Fruit fly (Drosophila melanogaster) whole organism, embryonic: Measurements from ENCODE around the gene InR.

ENCODE experiments used
- Asciz ChIP-seq: fragments of 200-800 bp; sonication (Bioruptor generic); optimal IDR thresholded peaks from 2 replicates; lab custom pipeline; 2017; ENCODE audit warnings: missing biosample characterization, mild to moderate bottlenecking, missing genetic modification characterization, missing genetic modification reagents
- Awh ChIP-seq: fragments of 200-800 bp; sonication (Bioruptor generic); IDR thresholded peaks from 2 replicates; pipeline ENCODE4, ENCODE4 v1.3.6; 2022; ENCODE audit warnings: missing biosample characterization, missing genetic modification characterization
- CG1024 ChIP-seq: fragments of 200-800 bp; sonication (Bioruptor generic); IDR thresholded peaks from 2 replicates; pipeline ENCODE4 v1.3.6; 2022; ENCODE audit warnings: missing biosample characterization, missing genetic modification characterization
- CG10979 ChIP-seq: fragments of 200-800 bp; sonication (Bioruptor generic); optimal IDR thresholded peaks from 2 replicates; lab custom pipeline; 2018; ENCODE audit warnings: missing biosample characterization, mild to moderate bottlenecking, missing genetic modification characterization, moderate library complexity
- CG11085 ChIP-seq: fragments of 200-800 bp; sonication (Bioruptor generic); IDR thresholded peaks from 2 replicates; pipeline ENCODE4 v1.3.6; 2022; ENCODE audit warnings: missing biosample characterization, missing genetic modification characterization
- CG12219 ChIP-seq: fragments of 200-800 bp; sonication (Bioruptor generic); optimal IDR thresholded peaks from 3 replicates; lab custom pipeline; 2018; ENCODE audit warnings: missing biosample characterization, mild to moderate bottlenecking, missing genetic modification characterization
- CG12769 ChIP-seq: fragments of 200-800 bp; sonication (Bioruptor generic); optimal IDR thresholded peaks from 2 replicates; lab custom pipeline; 2019; ENCODE audit warnings: missing biosample characterization, mild to moderate bottlenecking, missing genetic modification characterization, moderate library complexity
- CG17568 ChIP-seq: fragments of 200-800 bp; sonication (Bioruptor generic); optimal IDR thresholded peaks from 2 replicates; lab custom pipeline; 2018; ENCODE audit warnings: missing biosample characterization, mild to moderate bottlenecking, missing genetic modification characterization, moderate library complexity
- CG17612 ChIP-seq: fragments of 200-800 bp; sonication (Bioruptor generic); IDR thresholded peaks from 2 replicates; pipeline ENCODE4 v1.3.6; 2022; ENCODE audit warnings: missing biosample characterization, missing genetic modification characterization
- CG2712 ChIP-seq: fragments of 200-800 bp; optimal IDR thresholded peaks from 3 replicates; lab custom pipeline; 2019; ENCODE audit warnings: missing biosample characterization, mild to moderate bottlenecking, missing genetic modification characterization, moderate library complexity
- CG3281 ChIP-seq: fragments of 200-800 bp; sonication (Bioruptor generic); optimal IDR thresholded peaks from 3 replicates; lab custom pipeline; 2017; ENCODE audit warnings: missing biosample characterization, mild to moderate bottlenecking, missing genetic modification characterization
- CG3838 ChIP-seq: fragments of 200-800 bp; sonication (Bioruptor generic); optimal IDR thresholded peaks from 3 replicates; lab custom pipeline; 2016; ENCODE audit warnings: missing biosample characterization, missing genetic modification characterization
- CG42726 ChIP-seq: fragments of 200-800 bp; sonication (Bioruptor generic); IDR thresholded peaks from 2 replicates; pipeline ENCODE4 v1.3.6; 2022; ENCODE audit warnings: missing biosample characterization, missing genetic modification characterization; ENCODE audit not compliant: partially characterized antibody
- CG4282 ChIP-seq: fragments of 200-800 bp; sonication (Bioruptor generic); optimal IDR thresholded peaks from 2 replicates; lab custom pipeline; 2016; ENCODE audit warnings: missing biosample characterization, missing genetic modification characterization
- CG4404 ChIP-seq: fragments of 200-800 bp; sonication (Bioruptor generic); IDR thresholded peaks from 2 replicates; pipeline ENCODE4 v1.3.6; 2022; ENCODE audit warnings: missing biosample characterization, missing genetic modification characterization
- CG4730 ChIP-seq: fragments of 200-800 bp; sonication (Bioruptor generic); IDR thresholded peaks from 2 replicates; pipeline ENCODE4 v1.3.6; 2022; ENCODE audit warnings: missing biosample characterization, missing genetic modification characterization
- CG6272 ChIP-seq: fragments of 200-800 bp; sonication (Bioruptor generic); IDR thresholded peaks from 2 replicates; pipeline ENCODE4 v1.3.6; 2022; ENCODE audit warnings: missing biosample characterization, missing genetic modification characterization
- CG6813 ChIP-seq: fragments of 200-800 bp; sonication (Bioruptor generic); optimal IDR thresholded peaks from 2 replicates; lab custom pipeline; 2017; ENCODE audit warnings: missing biosample characterization, missing genetic modification characterization, mild to moderate bottlenecking, moderate library complexity, missing genetic modification reagents
- CG7745 ChIP-seq: fragments of 200-800 bp; sonication (Bioruptor generic); optimal IDR thresholded peaks from 2 replicates; lab custom pipeline; 2018; ENCODE audit warnings: missing biosample characterization, mild to moderate bottlenecking, missing genetic modification characterization, moderate library complexity
- CG7928 ChIP-seq: fragments of 200-800 bp; sonication (Bioruptor generic); optimal IDR thresholded peaks from 2 replicates; lab custom pipeline; 2017; ENCODE audit warnings: missing biosample characterization, mild to moderate bottlenecking, missing genetic modification characterization
- CG7987 ChIP-seq: fragments of 200-800 bp; sonication (Bioruptor generic); optimal IDR thresholded peaks from 2 replicates; lab custom pipeline; 2018; ENCODE audit warnings: missing biosample characterization, mild to moderate bottlenecking, missing genetic modification characterization, moderate library complexity
- CG9215 ChIP-seq: fragments of 200-800 bp; sonication (Bioruptor generic); IDR thresholded peaks from 2 replicates; pipeline ENCODE4 v1.3.6; 2022; ENCODE audit warnings: missing biosample characterization, missing genetic modification characterization
- CG9876 ChIP-seq: fragments of 200-800 bp; sonication (Bioruptor generic); optimal IDR thresholded peaks from 2 replicates; lab custom pipeline; 2016; ENCODE audit warnings: missing biosample characterization, missing genetic modification characterization
- Chrac-16 ChIP-seq: fragments of 200-800 bp; sonication (Bioruptor generic); optimal IDR thresholded peaks from 3 replicates; lab custom pipeline; 2016; ENCODE audit warnings: missing biosample characterization, missing genetic modification characterization
- Dip3 ChIP-seq: fragments of 200-800 bp; sonication (Bioruptor generic); optimal IDR thresholded peaks from 3 replicates; lab custom pipeline; 2016; ENCODE audit warnings: missing biosample characterization, missing genetic modification characterization
- Doc3 ChIP-seq: fragments of 200-800 bp; sonication (Bioruptor generic); IDR thresholded peaks from 3 replicates; pipeline ENCODE4 v1.3.6; 2022; ENCODE audit warnings: missing biosample characterization, missing genetic modification characterization; ENCODE audit not compliant: partially characterized antibody
- Ets65A ChIP-seq: fragments of 200-800 bp; sonication (Bioruptor generic); peaks from one replicate; lab custom pipeline; 2016; ENCODE audit warnings: missing biosample characterization, missing genetic modification characterization
- Fer2 ChIP-seq: fragments of 200-800 bp; sonication (Bioruptor generic); optimal IDR thresholded peaks from 2 replicates; lab custom pipeline; 2018; ENCODE audit warnings: missing biosample characterization, mild to moderate bottlenecking, missing genetic modification characterization, moderate library complexity
- Fer3 ChIP-seq: fragments of 200-800 bp; sonication (Bioruptor generic); optimal IDR thresholded peaks from 2 replicates; lab custom pipeline; 2018; ENCODE audit warnings: missing biosample characterization, mild to moderate bottlenecking, missing genetic modification characterization, moderate library complexity
- HLH3B ChIP-seq: fragments of 200-800 bp; sonication (Bioruptor generic); IDR thresholded peaks from 2 replicates; pipeline ENCODE4 v1.3.6; 2022; ENCODE audit warnings: missing biosample characterization, missing genetic modification characterization
- HLH54F ChIP-seq: fragments of 200-800 bp; sonication (Bioruptor generic); optimal IDR thresholded peaks from 3 replicates; lab custom pipeline; 2016; ENCODE audit warnings: missing biosample characterization, missing genetic modification characterization
- Hand ChIP-seq: fragments of 200-800 bp; sonication (Bioruptor generic); optimal IDR thresholded peaks from 2 replicates; lab custom pipeline; 2017; ENCODE audit warnings: mild to moderate bottlenecking, missing biosample characterization, missing genetic modification reagents, missing genetic modification characterization
- HmgD ChIP-seq: fragments of 200-800 bp; sonication (Bioruptor generic); optimal IDR thresholded peaks from 3 replicates; lab custom pipeline; 2016; ENCODE audit warnings: missing biosample characterization, missing genetic modification characterization
- Hr3 ChIP-seq: fragments of 200-800 bp; sonication (Bioruptor generic); optimal IDR thresholded peaks from 3 replicates; lab custom pipeline; 2016; ENCODE audit warnings: missing biosample characterization, missing genetic modification characterization
- Trl ChIP-seq, 3 experiments: fragments of >200 bp in 2 of 3; fragments of 200-800 bp in 1 of 3; sonication (Bioruptor generic) in 1 of 3; optimal IDR thresholded peaks; 2 replicates in 1 of 3; 3 replicates in 2 of 3; lab custom pipeline; 2016 to 2017; ENCODE audit warnings: missing biosample characterization in 1 of 3, missing genetic modification characterization in 1 of 3
- Xrp1 ChIP-seq: fragments of 200-800 bp; sonication (Bioruptor generic); IDR thresholded peaks from 2 replicates; pipeline ENCODE4 v1.3.6; 2022; ENCODE audit warnings: missing biosample characterization, missing genetic modification characterization
- YL-1 ChIP-seq: fragments of 200-800 bp; sonication (Bioruptor generic); optimal IDR thresholded peaks from 3 replicates; lab custom pipeline; 2017; ENCODE audit warnings: missing biosample characterization, mild to moderate bottlenecking, missing genetic modification characterization
- az2 ChIP-seq: fragments of 200-800 bp; sonication (Bioruptor generic); optimal IDR thresholded peaks from 3 replicates; lab custom pipeline; 2016; ENCODE audit warnings: missing biosample characterization, missing genetic modification characterization
- caup ChIP-seq: fragments of 200-800 bp; sonication (Bioruptor generic); optimal IDR thresholded peaks from 3 replicates; lab custom pipeline; 2017; ENCODE audit warnings: missing biosample characterization, mild to moderate bottlenecking, missing genetic modification characterization, moderate library complexity; ENCODE audit not compliant: severe bottlenecking
- crc ChIP-seq: fragments of 200-800 bp; sonication (Bioruptor generic); optimal IDR thresholded peaks from 2 replicates; lab custom pipeline; 2016; ENCODE audit warnings: missing biosample characterization, missing genetic modification characterization
- dati ChIP-seq: fragments of 200-800 bp; sonication (Bioruptor generic); IDR thresholded peaks from 2 replicates; pipeline ENCODE4 v1.3.6; 2022; ENCODE audit warnings: missing biosample characterization, missing genetic modification characterization
- gfzf ChIP-seq: fragments of 200-800 bp; sonication (Bioruptor generic); optimal IDR thresholded peaks from 2 replicates; lab custom pipeline; 2016; ENCODE audit warnings: missing biosample characterization, mild to moderate bottlenecking, missing genetic modification characterization, moderate library complexity
- hth ChIP-seq: fragments of >200 bp; optimal IDR thresholded peaks from 2 replicates; lab custom pipeline; 2017; ENCODE audit warnings: inconsistent platforms
- kay ChIP-seq: fragments of 200-800 bp; sonication (Bioruptor generic); optimal IDR thresholded peaks from 2 replicates; lab custom pipeline; 2016; ENCODE audit warnings: missing biosample characterization, missing genetic modification characterization
- maf-S ChIP-seq: fragments of 200-800 bp; sonication (Bioruptor generic); optimal IDR thresholded peaks from 2 replicates; lab custom pipeline; 2016; ENCODE audit warnings: missing biosample characterization, missing genetic modification characterization
- mam ChIP-seq: fragments of 200-800 bp; sonication (Bioruptor generic); optimal IDR thresholded peaks from 3 replicates; lab custom pipeline; 2016; ENCODE audit warnings: missing biosample characterization, missing genetic modification characterization
- prd ChIP-seq, 3 experiments: fragments of >200 bp in 2 of 3; fragments of 200-800 bp in 1 of 3; sonication (Bioruptor generic) in 1 of 3; optimal IDR thresholded peaks in 2 of 3; IDR thresholded peaks in 1 of 3; 2 replicates in 2 of 3; 3 replicates in 1 of 3; pipeline versions ENCODE4 v1.3.6 to Lab custom; 2017 to 2022; ENCODE audit warnings: missing biosample characterization in 1 of 3, missing genetic modification characterization in 1 of 3
- psq ChIP-seq: fragments of 200-800 bp; sonication (Bioruptor generic); optimal IDR thresholded peaks from 2 replicates; lab custom pipeline; 2017; ENCODE audit warnings: missing biosample characterization, missing genetic modification characterization
- sens ChIP-seq: fragments of 200-800 bp; sonication (Bioruptor generic); peaks from one replicate; lab custom pipeline; 2016; ENCODE audit warnings: missing biosample characterization, missing genetic modification characterization
- tio ChIP-seq: fragments of 200-800 bp; sonication (Bioruptor generic); optimal IDR thresholded peaks from 2 replicates; lab custom pipeline; 2017; ENCODE audit warnings: missing biosample characterization, missing genetic modification characterization, inconsistent platforms
- ttk ChIP-seq: fragments of 200-800 bp; sonication (Bioruptor generic); IDR thresholded peaks from 2 replicates; pipeline ENCODE4 v2.1.2; 2022; ENCODE audit warnings: missing biosample characterization, missing genetic modification characterization

Gene InR

dm6 chr3R:21614858-21615427 lies 4.2 kb downstream of the InR start (continued):
- no peak for TF ChIP-seq prd (optimal IDR thresholded peaks at IDR 0.05; lab: Kevin White, UChicago)
- no peak for TF ChIP-seq prd (GFP tag; IDR thresholded peaks at IDR 0.05; lab: Robert Waterston, UW)
- TF ChIP-seq CG12219 (GFP tag; lab: Kevin White, UChicago), result no peak
- TF ChIP-seq CG3838, result no peak
- peak; percentile 92 for TF ChIP-seq sens
- TF ChIP-seq crc (GFP tag; lab: Kevin White, UChicago), result peak; percentile 40
- peak; percentile 54 for TF ChIP-seq az2
- TF ChIP-seq CG7745 (tag; lab: Kevin White, UChicago), result no peak
- TF ChIP-seq Asciz (GFP tag; lab: Kevin White, UChicago), result peak; percentile 50
- no peak for TF ChIP-seq psq (GFP tag; lab: Kevin White, UChicago)
- no peak for TF ChIP-seq CG17568 (GFP tag; lab: Kevin White, UChicago)
- no peak for TF ChIP-seq CG17612 (GFP tag; lab: Robert Waterston, UW)
- no peak for TF ChIP-seq CG11085 (GFP tag; lab: Robert Waterston, UW)
- no peak for TF ChIP-seq HLH3B (GFP tag; lab: Robert Waterston, UW)
- no peak for TF ChIP-seq HmgD (GFP tag; lab: Kevin White, UChicago)
- peak; percentile 57 for TF ChIP-seq tio
- no peak for TF ChIP-seq gfzf (GFP tag; lab: Kevin White, UChicago)
- TF ChIP-seq mam (GFP tag; lab: Kevin White, UChicago), result peak; percentile 58
- peak; percentile 44 for TF ChIP-seq caup (GFP tag; lab: Kevin White, UChicago)
- TF ChIP-seq CG12769 (tag; lab: Kevin White, UChicago), result peak; percentile 88
- no peak for TF ChIP-seq CG4282
- TF ChIP-seq YL-1 (GFP tag; lab: Kevin White, UChicago), result peak; percentile 10
- TF ChIP-seq Ets65A (GFP tag; lab: Kevin White, UChicago), result no peak
- no peak for TF ChIP-seq dati (GFP tag; lab: Robert Waterston, UW)
- TF ChIP-seq ttk (GFP tag; lab: Robert Waterston, UW), result no peak
- no peak for TF ChIP-seq CG7987 (GFP tag; lab: Kevin White, UChicago)
- TF ChIP-seq Awh, result no peak
- peak; percentile 62 for TF ChIP-seq CG6813 (GFP tag; lab: Kevin White, UChicago)
- peak; percentile 69 for TF ChIP-seq kay
- TF ChIP-seq CG9215, result no peak
- TF ChIP-seq HLH54F (GFP tag; lab: Kevin White, UChicago), result peak; percentile 51
- no peak for TF ChIP-seq hth (lab: Kevin White, UChicago)
- no peak for TF ChIP-seq Xrp1 (GFP tag; lab: Robert Waterston, UW)
- peak; percentile 62 for TF ChIP-seq CG3281 (GFP tag; lab: Kevin White, UChicago)
- peak; percentile 32 for TF ChIP-seq Hr3
- no peak for TF ChIP-seq Fer2 (tag; lab: Kevin White, UChicago)
- no peak for TF ChIP-seq Trl (optimal IDR thresholded peaks at IDR 0.05; lab: Kevin White, UChicago)
- TF ChIP-seq Trl (GFP tag; optimal IDR thresholded peaks at IDR 0.05; lab: Kevin White, UChicago), result peak; percentile 52
- TF ChIP-seq CG9876, result no peak
- TF ChIP-seq Chrac-16 (GFP tag; lab: Kevin White, UChicago), result peak; percentile 38
- TF ChIP-seq CG42726 (GFP tag; lab: Robert Waterston, UW), result no peak
- TF ChIP-seq Fer3 (tag; lab: Kevin White, UChicago), result peak; percentile 27
- TF ChIP-seq CG10979 (tag; lab: Kevin White, UChicago), result peak; percentile 54
- TF ChIP-seq CG1024 (GFP tag; lab: Robert Waterston, UW), result no peak
- no peak for TF ChIP-seq Doc3 (GFP tag; lab: Robert Waterston, UW)
- peak; percentile 73 for TF ChIP-seq Dip3 (GFP tag; lab: Kevin White, UChicago)
- TF ChIP-seq CG7928 (GFP tag; lab: Kevin White, UChicago), result peak; percentile 34
- no peak for TF ChIP-seq CG4730
- no peak for TF ChIP-seq maf-S (GFP tag; lab: Kevin White, UChicago)
- TF ChIP-seq CG2712, result peak; percentile 44
- peak; percentile 53 for TF ChIP-seq Hand (GFP tag; lab: Kevin White, UChicago)
- no peak for TF ChIP-seq CG4404 (GFP tag; lab: Robert Waterston, UW)
- TF ChIP-seq CG6272, result no peak
